Fruit fly (Drosophila melanogaster): Measurements from ENCODE around the gene Arr2.

dm6 chr3L:8651876-8652571 is 3.3 kb upstream of the Arr2 start:
- TF ChIP-seq CG7368 (GFP tag; optimal IDR thresholded peaks at IDR 0.05) (no peak), vri (GFP tag; optimal IDR thresholded peaks at IDR 0.05) (no peak), CG16779 (tag; optimal IDR thresholded peaks at IDR 0.05) (no peak), net (GFP tag; optimal IDR thresholded peaks at IDR 0.05) (no peak), Hr38 (GFP tag; optimal IDR thresholded peaks at IDR 0.05) (no peak), fkh (GFP tag; optimal IDR thresholded peaks at IDR 0.05) (no peak), CG34406 (GFP tag; optimal IDR thresholded peaks at IDR 0.05) (no peak), fd59A (GFP tag; optimal IDR thresholded peaks at IDR 0.05) (no peak), CG6854 (GFP tag; optimal IDR thresholded peaks at IDR 0.05) (no peak), Ets96B (tag; optimal IDR thresholded peaks at IDR 0.05) (no peak), svp (GFP tag) (no peak), Smox (GFP tag; optimal IDR thresholded peaks at IDR 0.05) (no peak)

All from whole organism, prepupa.